Fruit fly (Drosophila melanogaster): Measurements from ENCODE around the gene verm.

verm gene

dm6 chr3L:19650588-19650987 lies 44.5 kb downstream of the verm start (continued):
- TF ChIP-seq H15 (GFP tag; IDR thresholded peaks at IDR 0.05) (0 out of 3 replicates have a peak, but pooled peaks have one; percentile 17), Rfx (GFP tag; IDR thresholded peaks at IDR 0.05) (0 out of 2 replicates have a peak, but pooled peaks have one; percentile 13), CG4424 (GFP tag; optimal IDR thresholded peaks at IDR 0.05) (no peak), dimm (GFP tag; IDR thresholded peaks at IDR 0.05) (no peak), amos (GFP tag; IDR thresholded peaks at IDR 0.05; ENCODE audit: partially characterized antibody) (peak; percentile 25; the same call in 1 of the 2 replicates), nom (GFP tag; optimal IDR thresholded peaks at IDR 0.05) (peak; percentile 77), CG6654 (GFP tag; optimal IDR thresholded peaks at IDR 0.05) (no peak), pita (GFP tag; optimal IDR thresholded peaks at IDR 0.05) (peak; percentile 19), CG3065 (GFP tag; optimal IDR thresholded peaks at IDR 0.05) (peak; percentile 17), fru (optimal IDR thresholded peaks at IDR 0.05) (no peak), sens (GFP tag) (peak; percentile 28), Six4 (GFP tag; optimal IDR thresholded peaks at IDR 0.05) (no peak), CG3407 (GFP tag; optimal IDR thresholded peaks at IDR 0.05) (no peak), CG6791 (GFP tag; IDR thresholded peaks at IDR 0.05; ENCODE audit: partially characterized antibody) (0 out of 3 replicates have a peak, but pooled peaks have one; percentile 28), Hr51 (GFP tag; optimal IDR thresholded peaks at IDR 0.05) (no peak), CG17568 (GFP tag; optimal IDR thresholded peaks at IDR 0.05) (no peak), luna (GFP tag; optimal IDR thresholded peaks at IDR 0.05) (no peak), Gsc (GFP tag; IDR thresholded peaks at IDR 0.05) (no peak), Myb (GFP tag; optimal IDR thresholded peaks at IDR 0.05) (peak; percentile 20), CG12299 (tag; optimal IDR thresholded peaks at IDR 0.05) (no peak), CG18262 (tag; optimal IDR thresholded peaks at IDR 0.05) (no peak), Med (GFP tag) (peak; percentile 68), wor (GFP tag; IDR thresholded peaks at IDR 0.05) (no peak), CG17359 (tag; optimal IDR thresholded peaks at IDR 0.05) (peak; percentile 78)

- peak; percentile 54 for TF ChIP-seq vnd (GFP tag; IDR thresholded peaks at IDR 0.05; ENCODE audit: partially characterized antibody)
- peak; percentile 40; the same call in 1 of the 2 replicates for TF ChIP-seq CG13287 (GFP tag; IDR thresholded peaks at IDR 0.05; ENCODE audit: partially characterized antibody)
- TF ChIP-seq CG1529 (GFP tag; optimal IDR thresholded peaks at IDR 0.05), result no peak
- TF ChIP-seq Nf-YB (GFP tag; optimal IDR thresholded peaks at IDR 0.05), result no peak
- no peak for TF ChIP-seq CG3838 (GFP tag; optimal IDR thresholded peaks at IDR 0.05)
- TF ChIP-seq zen2 (GFP tag; IDR thresholded peaks at IDR 0.05; ENCODE audit: partially characterized antibody), result peak; percentile 45; the same call in 1 of the 3 replicates
- peak; percentile 64 for TF ChIP-seq Scr (GFP tag; IDR thresholded peaks at IDR 0.05; ENCODE audit: partially characterized antibody)
- TF ChIP-seq eve (GFP tag; optimal IDR thresholded peaks at IDR 0.05), result peak in 1 of 2 experiments; percentile 33
- TF ChIP-seq Dip3 (GFP tag; optimal IDR thresholded peaks at IDR 0.05), result no peak
- TF ChIP-seq CG34224 (GFP tag; IDR thresholded peaks at IDR 0.05; ENCODE audit: partially characterized antibody), result peak; percentile 20; the same call in 1 of the 3 replicates
- no peak for TF ChIP-seq knrl (GFP tag; IDR thresholded peaks at IDR 0.05; ENCODE audit: partially characterized antibody)
- peak; percentile 74 for TF ChIP-seq CG14860 (GFP tag; IDR thresholded peaks at IDR 0.05; ENCODE audit: partially characterized antibody)
- peak; percentile 79 for TF ChIP-seq mld (GFP tag; IDR thresholded peaks at IDR 0.05; ENCODE audit: partially characterized antibody)
- peak; percentile 62 for TF ChIP-seq CG6791 (GFP tag; IDR thresholded peaks at IDR 0.05; ENCODE audit: partially characterized antibody)
- TF ChIP-seq CG7556 (GFP tag; optimal IDR thresholded peaks at IDR 0.05), result no peak
- 0 out of 2 replicates have a peak, but pooled peaks have one; percentile 26 for TF ChIP-seq ato (GFP tag; IDR thresholded peaks at IDR 0.05; ENCODE audit: partially characterized antibody)
- TF ChIP-seq CG6175 (GFP tag; IDR thresholded peaks at IDR 0.05), result no peak
- TF ChIP-seq HLH4C (GFP tag; IDR thresholded peaks at IDR 0.05; ENCODE audit: partially characterized antibody), result peak; percentile 92
- TF ChIP-seq dm (GFP tag; optimal IDR thresholded peaks at IDR 0.05), result no peak
- TF ChIP-seq Rx (GFP tag; IDR thresholded peaks at IDR 0.05), result no peak
- no peak for TF ChIP-seq PHDP (tag; optimal IDR thresholded peaks at IDR 0.05)
- peak; percentile 28; the same call in 1 of the 2 replicates for TF ChIP-seq Bgb (GFP tag; IDR thresholded peaks at IDR 0.05; ENCODE audit: partially characterized antibody)
- peak; percentile 69; the same call in 2 of the 3 replicates for TF ChIP-seq hb (GFP tag; IDR thresholded peaks at IDR 0.05; ENCODE audit: partially characterized antibody)
- no peak for TF ChIP-seq CG17612 (GFP tag; IDR thresholded peaks at IDR 0.05)
- no peak for TF ChIP-seq Drgx (GFP tag; IDR thresholded peaks at IDR 0.05)
- TF ChIP-seq nerfin-2 (GFP tag; IDR thresholded peaks at IDR 0.05; ENCODE audit: partially characterized antibody), result peak; percentile 74; the same call in 1 of the 2 replicates
Observed at dm6 chr3L:19650121-19650520, 44.9 kb downstream of the verm start.

Data from whole organism, embryonic.